ENCODE assay signal across 1 fruit fly cellular context in the genomic region with DNA sequence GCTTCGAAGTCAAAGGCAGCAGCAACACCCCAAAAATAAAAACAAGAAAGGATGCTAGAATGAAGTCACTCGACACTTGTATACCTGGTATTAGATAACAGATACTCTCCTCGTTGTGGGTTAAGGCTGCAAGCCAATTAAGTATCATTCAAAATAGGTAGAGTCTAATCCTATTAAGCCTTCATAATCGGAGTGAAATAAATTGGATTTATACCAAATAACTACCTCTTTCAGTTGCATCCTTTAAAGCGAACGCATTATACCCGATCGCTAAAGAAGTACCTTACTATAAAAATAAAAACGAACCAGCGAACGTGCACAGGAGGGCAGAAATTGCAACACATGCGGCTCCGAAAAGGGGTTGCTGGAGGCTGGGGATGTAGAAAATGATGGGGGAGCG.
TF ChIP-seq lines count a peak whose summit lies in the region.

No protein-coding gene starts in this region.

TF ChIP-seq in whole organism, prepupa, 60 proteins besides CTCF, POLR2A, EP300 and RAD21 (continued from another document):
- TF ChIP-seq CG31627 (GFP tag; optimal IDR thresholded peaks at IDR 0.05; lab: Kevin White, UChicago) = no peak
- peak; percentile 19 for TF ChIP-seq spab (GFP tag; optimal IDR thresholded peaks at IDR 0.05; lab: Kevin White, UChicago)
- peak; percentile 8 for TF ChIP-seq net (GFP tag; optimal IDR thresholded peaks at IDR 0.05; lab: Kevin White, UChicago)
- peak; percentile 53 for TF ChIP-seq svp (GFP tag; lab: Kevin White, UChicago)
- peak; percentile 17 for TF ChIP-seq pdm3 (GFP tag; optimal IDR thresholded peaks at IDR 0.05; lab: Kevin White, UChicago)
- TF ChIP-seq CG11902 (GFP tag; optimal IDR thresholded peaks at IDR 0.05; lab: Kevin White, UChicago) = no peak
- TF ChIP-seq CG6854 (GFP tag; optimal IDR thresholded peaks at IDR 0.05; lab: Kevin White, UChicago) = no peak
